Worm (Caenorhabditis elegans) whole organism, young adult: ENCODE measurements around the gene mrps-14.

ENCODE experiments used
- C17E4.6 ChIP-seq: fragments of 200-800 bp; sonication (Bioruptor generic); IDR thresholded peaks from 2 replicates; pipeline ENCODE4 v1.3.6; 2022; ENCODE audit warnings: missing genetic modification reagents, missing genetic modification characterization, missing compliant biosample characterization
- F33H1.4 ChIP-seq: fragments of 200-800 bp; sonication (Bioruptor generic); IDR thresholded peaks from 2 replicates; pipeline ENCODE4 v1.3.6; 2022; ENCODE audit warnings: missing genetic modification reagents, missing genetic modification characterization, missing compliant biosample characterization
- F49E8.2 ChIP-seq: sonication (generic microtip); optimal IDR thresholded peaks from 3 replicates; lab custom pipeline; 2017; ENCODE audit warnings: missing genetic modification characterization, mild to moderate bottlenecking, missing compliant biosample characterization, antibody characterized with exemption, moderate library complexity; ENCODE audit not compliant: insufficient read depth
- F55B11.4 ChIP-seq: sonication (generic microtip); optimal IDR thresholded peaks from 2 replicates; lab custom pipeline; 2016; ENCODE audit warnings: missing compliant biosample characterization, missing genetic modification characterization, borderline replicate concordance; ENCODE audit not compliant: insufficient read depth
- F57C9.4 ChIP-seq: sonication (generic microtip); optimal IDR thresholded peaks from 2 replicates; lab custom pipeline; 2017; ENCODE audit warnings: mild to moderate bottlenecking, missing genetic modification characterization, missing compliant biosample characterization
- K12H6.12 ChIP-seq: fragments of 200-800 bp; sonication (Bioruptor generic); optimal IDR thresholded peaks from 2 replicates; lab custom pipeline; 2018; ENCODE audit warnings: mild to moderate bottlenecking, missing genetic modification characterization, missing compliant biosample characterization
- T07F8.4 ChIP-seq: sonication (generic microtip); optimal IDR thresholded peaks from 2 replicates; lab custom pipeline; 2016; ENCODE audit warnings: mild to moderate bottlenecking, missing genetic modification characterization, moderate library complexity, missing compliant biosample characterization
- T26A5.8 ChIP-seq: sonication (generic microtip); optimal IDR thresholded peaks from 2 replicates; lab custom pipeline; 2016; ENCODE audit warnings: missing genetic modification characterization, missing compliant biosample characterization
- Y56A3A.18 ChIP-seq: fragments of 200-800 bp; sonication (Bioruptor generic); IDR thresholded peaks from 2 replicates; pipeline ENCODE4 v1.3.6; 2022; ENCODE audit warnings: missing genetic modification reagents, missing genetic modification characterization, missing compliant biosample characterization
- Y67H2A.10 ChIP-seq: fragments of 200-800 bp; sonication (Bioruptor generic); conservative IDR thresholded peaks from 2 replicates; pipeline ENCODE4 v1.3.6; 2022; ENCODE audit warnings: missing genetic modification reagents, missing genetic modification characterization, missing compliant biosample characterization
- Y95B8A.8 ChIP-seq: fragments of 200-800 bp; sonication (Bioruptor generic); IDR thresholded peaks from 2 replicates; pipeline ENCODE4 v1.3.6; 2022; ENCODE audit warnings: missing genetic modification reagents, missing genetic modification characterization, missing compliant biosample characterization
- ama-1 ChIP-seq, 3 experiments: fragments of 150-350 bp in 1 of 3; sonication (generic microtip) in 2 of 3; optimal IDR thresholded peaks; 2 replicates each; lab custom pipeline; 2014 to 2018; ENCODE audit warnings: missing biosample characterization in 2 of 3, missing genetic modification characterization in 2 of 3, missing genetic modification reagents in 2 of 3
- atf-7 ChIP-seq: sonication (generic microtip); optimal IDR thresholded peaks from 2 replicates; lab custom pipeline; 2017; ENCODE audit warnings: mild to moderate bottlenecking, missing genetic modification characterization, missing compliant biosample characterization
- bed-1 ChIP-seq: fragments of 200-800 bp; sonication (Bioruptor generic); IDR thresholded peaks from 2 replicates; pipeline ENCODE4 v1.3.6; 2022; ENCODE audit warnings: missing genetic modification reagents, missing genetic modification characterization, missing compliant biosample characterization
- bed-2 ChIP-seq: fragments of 200-800 bp; sonication (Bioruptor generic); IDR thresholded peaks from 2 replicates; pipeline ENCODE4 v1.3.6; 2022; ENCODE audit warnings: missing genetic modification reagents, missing genetic modification characterization, missing compliant biosample characterization
- cebp-2 ChIP-seq: fragments of 200-800 bp; sonication (Bioruptor generic); IDR thresholded peaks from 2 replicates; pipeline ENCODE4 v1.3.6; 2022; ENCODE audit warnings: missing genetic modification characterization, missing compliant biosample characterization
- ceh-100 ChIP-seq: fragments of 200-800 bp; sonication (Bioruptor generic); IDR thresholded peaks from 2 replicates; pipeline ENCODE4 v1.3.6; 2022; ENCODE audit warnings: missing genetic modification reagents, missing genetic modification characterization, missing compliant biosample characterization
- chd-7 ChIP-seq: sonication (generic microtip); optimal IDR thresholded peaks from 2 replicates; lab custom pipeline; 2016; ENCODE audit warnings: mild to moderate bottlenecking, missing genetic modification characterization, moderate library complexity, missing compliant biosample characterization
- dpl-1 ChIP-seq: fragments of 150-350 bp; optimal IDR thresholded peaks from 2 replicates; lab custom pipeline; 2014; ENCODE audit warnings: missing biosample characterization, missing genetic modification reagents, missing genetic modification characterization
- him-1 ChIP-seq: sonication (generic microtip); optimal IDR thresholded peaks from 2 replicates; lab custom pipeline; 2016; ENCODE audit warnings: missing genotype, missing genetic modification reagents, missing genetic modification characterization, missing compliant biosample characterization
- hlh-26 ChIP-seq: fragments of 200-800 bp; sonication (Bioruptor generic); conservative IDR thresholded peaks from 2 replicates; pipeline ENCODE4 v1.3.6; 2022; ENCODE audit warnings: missing genetic modification reagents, missing genetic modification characterization, missing compliant biosample characterization
- hrde-1 ChIP-seq: sonication (generic microtip); optimal IDR thresholded peaks from 2 replicates; lab custom pipeline; 2016; ENCODE audit warnings: missing genetic modification characterization, mild to moderate bottlenecking, missing compliant biosample characterization, moderate library complexity, missing genotype, missing genetic modification reagents, borderline replicate concordance
- lag-1 ChIP-seq: fragments of 200-800 bp; sonication (Bioruptor generic); IDR thresholded peaks from 2 replicates; pipeline ENCODE4 v1.3.6; 2022; ENCODE audit warnings: missing genetic modification reagents, missing genetic modification characterization, missing compliant biosample characterization
- let-607 ChIP-seq, 2 experiments: fragments of 200-800 bp in 1 of 2; sonication (Bioruptor generic) in 1 of 2; sonication (generic microtip) in 1 of 2; optimal IDR thresholded peaks; 2 replicates each; lab custom pipeline; 2016 to 2018; ENCODE audit warnings: mild to moderate bottlenecking in 2 of 2, missing compliant biosample characterization in 2 of 2, missing genetic modification characterization in 2 of 2, moderate library complexity in 2 of 2, missing genotype in 1 of 2
- lin-26 ChIP-seq: fragments of 200-800 bp; sonication (Bioruptor generic); IDR thresholded peaks from 2 replicates; pipeline ENCODE4 v1.3.6; 2022; ENCODE audit warnings: missing genetic modification reagents, missing genetic modification characterization, missing compliant biosample characterization
- lin-40 ChIP-seq: sonication (generic microtip); optimal IDR thresholded peaks from 2 replicates; lab custom pipeline; 2016; ENCODE audit warnings: missing genetic modification characterization, mild to moderate bottlenecking, missing compliant biosample characterization, missing genotype, missing genetic modification reagents
- madf-10 ChIP-seq: sonication (generic microtip); optimal IDR thresholded peaks from 2 replicates; lab custom pipeline; 2016; ENCODE audit warnings: mild to moderate bottlenecking, missing genetic modification characterization, missing compliant biosample characterization
- madf-8 ChIP-seq: fragments of 200-800 bp; sonication (Bioruptor generic); conservative IDR thresholded peaks from 2 replicates; pipeline ENCODE4 v1.3.6; 2022; ENCODE audit warnings: missing genetic modification reagents, missing genetic modification characterization, missing compliant biosample characterization
- mcd-1 ChIP-seq: fragments of 200-800 bp; sonication (Bioruptor generic); IDR thresholded peaks from 2 replicates; pipeline ENCODE4 v1.3.6; 2022; ENCODE audit warnings: missing genetic modification reagents, missing genetic modification characterization, missing compliant biosample characterization
- nfya-1 ChIP-seq: sonication (generic microtip); optimal IDR thresholded peaks from 2 replicates; lab custom pipeline; 2017; ENCODE audit warnings: antibody characterized with exemption, missing compliant biosample characterization, missing genetic modification characterization, borderline replicate concordance; ENCODE audit not compliant: insufficient read depth
- nfyb-1 ChIP-seq: fragments of 200-800 bp; sonication (Bioruptor generic); IDR thresholded peaks from 2 replicates; pipeline ENCODE4 v1.3.6; 2022; ENCODE audit warnings: missing genetic modification reagents, missing genetic modification characterization, missing compliant biosample characterization
- nhr-179 ChIP-seq: sonication (generic microtip); optimal IDR thresholded peaks from 2 replicates; lab custom pipeline; 2016; ENCODE audit warnings: mild to moderate bottlenecking, missing genetic modification characterization, missing compliant biosample characterization
- rec-8 ChIP-seq, 2 experiments: sonication (generic microtip); optimal IDR thresholded peaks; 2 replicates each; lab custom pipeline; 2016; ENCODE audit warnings: mild to moderate bottlenecking in 2 of 2, missing genetic modification characterization in 2 of 2, missing genetic modification reagents in 2 of 2, missing genotype in 2 of 2, missing biosample characterization in 1 of 2, missing compliant biosample characterization in 1 of 2, moderate library complexity in 1 of 2
- sea-2 ChIP-seq: fragments of 200-800 bp; sonication (Bioruptor generic); IDR thresholded peaks from 2 replicates; pipeline ENCODE4 v1.3.6; 2022; ENCODE audit warnings: missing genetic modification characterization, missing compliant biosample characterization
- snpc-1.3 ChIP-seq: sonication (generic microtip); optimal IDR thresholded peaks from 2 replicates; lab custom pipeline; 2017; ENCODE audit warnings: missing genetic modification characterization, mild to moderate bottlenecking, missing compliant biosample characterization, antibody characterized with exemption, moderate library complexity, missing genotype, missing genetic modification reagents; ENCODE audit not compliant: insufficient read depth
- snpc-3.4 ChIP-seq: sonication (generic microtip); optimal IDR thresholded peaks from 2 replicates; lab custom pipeline; 2017; ENCODE audit warnings: missing genetic modification characterization, mild to moderate bottlenecking, missing compliant biosample characterization, antibody characterized with exemption, moderate library complexity, missing genotype, missing genetic modification reagents
- sptf-2 ChIP-seq: fragments of 200-800 bp; sonication (Bioruptor generic); optimal IDR thresholded peaks from 2 replicates; lab custom pipeline; 2018; ENCODE audit warnings: mild to moderate bottlenecking, missing genetic modification characterization, missing compliant biosample characterization
- tbp1 ChIP-seq: fragments of 200-800 bp; sonication (Bioruptor generic); optimal IDR thresholded peaks from 2 replicates; lab custom pipeline; 2018; ENCODE audit warnings: mild to moderate bottlenecking, missing genetic modification characterization, missing compliant biosample characterization
- tlf-1 ChIP-seq: fragments of 200-800 bp; sonication (Bioruptor generic); optimal IDR thresholded peaks from 2 replicates; lab custom pipeline; 2018; ENCODE audit warnings: mild to moderate bottlenecking, missing genetic modification characterization, missing compliant biosample characterization
- unc-130 ChIP-seq: sonication (generic microtip); optimal IDR thresholded peaks from 2 replicates; lab custom pipeline; 2016; ENCODE audit warnings: missing genetic modification reagents, missing genetic modification characterization, missing compliant biosample characterization
- zfh-2 ChIP-seq: fragments of 200-800 bp; sonication (Bioruptor generic); conservative IDR thresholded peaks from 2 replicates; pipeline ENCODE4 v1.3.6; 2022; ENCODE audit warnings: missing genetic modification reagents, missing genetic modification characterization, missing compliant biosample characterization
- ztf-28 ChIP-seq: fragments of 200-800 bp; sonication (Bioruptor generic); IDR thresholded peaks from 2 replicates; pipeline ENCODE4 v1.3.6; 2022; ENCODE audit warnings: missing genetic modification reagents, missing genetic modification characterization, missing compliant biosample characterization

Gene mrps-14

DNA sequence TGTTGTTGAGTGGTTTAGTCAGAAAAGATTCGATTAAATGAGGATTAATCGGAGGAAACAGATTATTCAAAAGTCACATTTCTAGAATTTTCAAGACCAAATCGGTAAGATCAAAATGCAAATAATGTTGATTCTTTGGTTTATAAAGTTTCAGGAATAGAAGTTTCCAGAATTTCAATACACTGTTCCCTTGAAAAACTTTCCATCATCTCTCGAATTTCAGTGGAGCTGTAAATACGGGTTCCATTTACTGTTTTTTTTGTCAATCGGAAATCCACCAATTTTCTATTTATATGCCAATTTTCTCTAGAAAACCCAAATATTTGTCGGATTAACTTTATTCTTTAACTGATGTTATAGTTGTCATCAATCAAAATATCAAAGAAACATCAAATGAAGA, 40.9 kb upstream of the mrps-14 start:
- TF ChIP-seq Y67H2A.10 (GFP tag; lab: Robert Waterston, UW) (no peak), Y95B8A.8 (GFP tag; lab: Robert Waterston, UW) (no peak), unc-130 (GFP tag; lab: Kevin White, UChicago) (no peak), F49E8.2 (tag; lab: Kevin White, UChicago) (no peak), tlf-1 (no peak)
- TF ChIP-seq, all 124 proteins: peak for 0

DNA sequence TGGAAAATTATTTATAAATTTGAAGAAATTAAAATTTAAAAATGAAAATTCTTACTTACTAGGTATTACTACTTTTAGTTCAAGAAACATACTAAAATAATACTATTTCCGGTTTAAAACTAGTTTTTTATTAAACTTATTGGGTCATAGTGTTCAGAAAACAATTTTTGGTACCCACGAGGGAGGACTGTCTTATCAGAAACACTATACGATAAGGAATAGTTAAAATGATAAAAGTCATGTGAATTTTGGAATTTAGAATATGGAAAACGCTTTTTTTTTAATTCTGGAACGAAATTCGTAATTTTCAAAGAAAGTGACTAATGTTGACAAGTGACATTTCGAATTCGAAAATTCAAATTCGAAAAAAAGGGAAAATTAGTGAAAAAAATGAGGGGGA, 39.4 kb upstream of the mrps-14 start:
- TF ChIP-seq snpc-3.4 (tag; lab: Kevin White, UChicago) (no peak), ama-1 (optimal IDR thresholded peaks at IDR 0.05; lab: Kevin White, UChicago) (no peak), ama-1 (GFP tag; optimal IDR thresholded peaks at IDR 0.05; lab: Kevin White, UChicago) (no peak), F55B11.4 (no peak), madf-8 (GFP tag; lab: Robert Waterston, UW) (no peak), ztf-28 (GFP tag; lab: Robert Waterston, UW) (no peak), sea-2 (GFP tag; lab: Robert Waterston, UW) (no peak), bed-2 (GFP tag; lab: Robert Waterston, UW) (no peak), zfh-2 (GFP tag; lab: Robert Waterston, UW) (no peak), sptf-2 (GFP tag; lab: Kevin White, UChicago) (no peak), lag-1 (GFP tag; lab: Robert Waterston, UW) (no peak)

DNA sequence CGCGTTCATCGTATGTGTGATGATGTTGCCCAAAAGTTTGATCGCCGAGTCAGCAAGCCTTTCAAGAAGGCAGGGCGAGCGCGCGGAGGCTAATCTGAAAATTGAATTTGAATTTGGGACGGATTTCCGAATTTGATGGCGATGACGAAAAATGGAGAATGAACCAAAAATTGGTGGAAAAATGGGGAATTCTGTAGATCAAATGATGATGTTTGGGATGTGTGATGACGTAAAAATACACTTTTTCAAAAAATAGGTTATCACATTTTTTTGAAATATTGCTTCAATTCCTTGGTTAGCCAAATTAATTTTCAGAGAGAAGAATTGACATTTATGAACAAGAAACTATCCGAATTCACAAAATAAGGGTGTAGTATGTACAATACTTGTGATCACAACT, 37.3 kb upstream of the mrps-14 start, which contains the start of gene ZK971.1:
ZK971.1 (minus strand) TSS at position 101 of the 400 bp plus-strand sequence.
- TF ChIP-seq chd-7 (tag; lab: Kevin White, UChicago) = no peak
- TF ChIP-seq let-607 (tag; optimal IDR thresholded peaks at IDR 0.05; lab: Kevin White, UChicago) = no peak
- TF ChIP-seq Y67H2A.10 (GFP tag; lab: Robert Waterston, UW) = no peak
- no peak for TF ChIP-seq hrde-1 (tag; lab: Kevin White, UChicago)
- no peak for TF ChIP-seq cebp-2 (GFP tag; lab: Robert Waterston, UW)
- TF ChIP-seq F57C9.4 = no peak
- no peak for TF ChIP-seq mcd-1
- TF ChIP-seq lin-26 (GFP tag; lab: Robert Waterston, UW) = no peak
- no peak for TF ChIP-seq Y56A3A.18 (GFP tag; lab: Robert Waterston, UW)
- TF ChIP-seq dpl-1 = no peak
- TF ChIP-seq nfyb-1 = no peak
- no peak for TF ChIP-seq rec-8 (tag; optimal IDR thresholded peaks at IDR 0.05; lab: Kevin White, UChicago)
- TF ChIP-seq hlh-26 (GFP tag; lab: Robert Waterston, UW) = no peak
- TF ChIP-seq, all 124 proteins: peak for 0

DNA sequence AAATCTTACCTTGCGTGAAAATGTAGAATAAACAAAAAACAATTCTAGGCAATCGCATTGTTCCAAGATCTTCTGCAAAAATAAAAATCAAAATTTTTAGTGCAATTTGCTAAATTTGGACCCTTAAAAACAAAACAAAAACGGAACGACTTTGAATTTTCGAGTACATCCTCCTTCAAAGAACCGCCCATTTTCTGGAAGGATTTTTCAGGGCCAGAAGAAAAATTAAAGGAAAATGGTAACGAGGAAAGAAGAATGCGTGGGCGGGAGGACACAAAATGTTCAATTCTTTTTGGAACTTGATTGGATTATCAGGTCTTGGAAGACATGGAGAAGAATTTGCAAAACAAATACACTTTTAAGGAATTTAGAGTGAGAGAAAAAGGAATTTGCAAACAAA, 28.8 kb upstream of the mrps-14 start, which contains the start of gene F54B3.4:
F54B3.4 (minus strand) TSS at position 101 of the 400 bp plus-strand sequence.
- TF ChIP-seq nhr-179 (tag; lab: Kevin White, UChicago) (no peak), nfya-1 (tag; lab: Kevin White, UChicago) (no peak), T26A5.8 (no peak), let-607 (tag; optimal IDR thresholded peaks at IDR 0.05; lab: Kevin White, UChicago) (no peak), ceh-100 (GFP tag; lab: Robert Waterston, UW) (no peak), K12H6.12 (tag; lab: Kevin White, UChicago) (no peak), madf-10 (tag; lab: Kevin White, UChicago) (no peak), tbp1 (no peak), snpc-1.3 (tag; lab: Kevin White, UChicago) (no peak), F33H1.4 (GFP tag; lab: Robert Waterston, UW) (no peak), C17E4.6 (GFP tag; lab: Robert Waterston, UW) (no peak), T07F8.4 (tag; lab: Kevin White, UChicago) (no peak), lin-40 (tag; lab: Kevin White, UChicago) (no peak), atf-7 (no peak), F55B11.4 (no peak), him-1 (tag; lab: Kevin White, UChicago) (no peak), cebp-2 (GFP tag; lab: Robert Waterston, UW) (no peak), bed-1 (GFP tag; lab: Robert Waterston, UW) (no peak)
- TF ChIP-seq, all 124 proteins: peak for 0
